Worm (Caenorhabditis elegans) whole organism, L1 larva: ENCODE results near the gene sma-2.
A peak's percentile ranks its signal among the peaks of the same experiment; 100 is the strongest.

Experiments
- C16A3.4 ChIP-seq: fragments of 150-350 bp; optimal IDR thresholded peaks from 2 replicates; lab custom pipeline; 2014; ENCODE audit warnings: missing biosample characterization, missing genetic modification characterization
- aha-1 ChIP-seq: fragments of 150-350 bp; optimal IDR thresholded peaks from 2 replicates; lab custom pipeline; 2014; ENCODE audit warnings: missing biosample characterization, missing genetic modification characterization
- ama-1 ChIP-seq: fragments of 150-350 bp; optimal IDR thresholded peaks from 2 replicates; lab custom pipeline; 2014
- blmp-1 ChIP-seq: fragments of 150-350 bp; optimal IDR thresholded peaks from 2 replicates; lab custom pipeline; 2014; ENCODE audit warnings: missing biosample characterization, missing genetic modification characterization
- ceh-82 ChIP-seq, 3 experiments: fragments of 150-350 bp in 1 of 3; sonication (generic microtip) in 2 of 3; optimal IDR thresholded peaks; 2 replicates each; lab custom pipeline; 2014 to 2017; ENCODE audit warnings: missing biosample characterization in 3 of 3, missing genetic modification characterization in 3 of 3
- ceh-88 ChIP-seq: fragments of 200-800 bp; sonication (Bioruptor generic); IDR thresholded peaks from 2 replicates; pipeline ENCODE4 v1.3.6; 2022; ENCODE audit warnings: missing genetic modification characterization, missing compliant biosample characterization
- dpl-1 ChIP-seq, 3 experiments: fragments of 150-350 bp in 2 of 3; sonication (generic microtip) in 1 of 3; optimal IDR thresholded peaks; 2 replicates each; lab custom pipeline; 2014 to 2017; ENCODE audit warnings: missing biosample characterization in 3 of 3, missing genetic modification characterization in 3 of 3, missing genetic modification reagents in 3 of 3
- efl-3 ChIP-seq: fragments of 200-800 bp; sonication (Bioruptor generic); optimal IDR thresholded peaks from 2 replicates; lab custom pipeline; 2018; ENCODE audit warnings: mild to moderate bottlenecking, missing genetic modification characterization, missing compliant biosample characterization
- egl-27 ChIP-seq, 2 experiments: fragments of 150-350 bp in 1 of 2; sonication (generic microtip); optimal IDR thresholded peaks; 3 replicates each; lab custom pipeline; 2017 to 2018; ENCODE audit warnings: missing biosample characterization in 2 of 2, missing genetic modification characterization in 2 of 2, missing genetic modification reagents in 2 of 2
- elt-2 ChIP-seq: sonication (generic microtip); optimal IDR thresholded peaks from 2 replicates; lab custom pipeline; 2016; ENCODE audit warnings: missing genetic modification characterization, mild to moderate bottlenecking, inconsistent platforms, missing compliant biosample characterization, missing genetic modification reagents
- ets-5 ChIP-seq: fragments of 200-800 bp; sonication (Bioruptor generic); IDR thresholded peaks from 2 replicates; pipeline ENCODE4 v1.3.6; 2022; ENCODE audit warnings: missing genetic modification characterization, missing compliant biosample characterization
- fos-1 ChIP-seq: fragments of 150-350 bp; optimal IDR thresholded peaks from 2 replicates; lab custom pipeline; 2014; ENCODE audit warnings: missing biosample characterization, missing genetic modification characterization
- jun-1 ChIP-seq: fragments of 150-350 bp; optimal IDR thresholded peaks from 2 replicates; lab custom pipeline; 2014; ENCODE audit warnings: missing biosample characterization, missing genetic modification reagents, missing genetic modification characterization
- lin-13 ChIP-seq: fragments of 150-350 bp; optimal IDR thresholded peaks from 2 replicates; lab custom pipeline; 2014; ENCODE audit warnings: missing biosample characterization, missing genetic modification reagents, missing genetic modification characterization
- lin-14 ChIP-seq: fragments of 200-800 bp; sonication (Bioruptor generic); optimal IDR thresholded peaks from 2 replicates; lab custom pipeline; 2018; ENCODE audit warnings: mild to moderate bottlenecking, missing genetic modification characterization, moderate library complexity, missing compliant biosample characterization
- lin-15B ChIP-seq: fragments of 150-350 bp; sonication (generic microtip); optimal IDR thresholded peaks from 3 replicates; lab custom pipeline; 2014; ENCODE audit warnings: missing biosample characterization, missing genetic modification characterization
- lin-35 ChIP-seq, 2 experiments: fragments of 150-350 bp; optimal IDR thresholded peaks; 2 replicates each; lab custom pipeline; 2014; ENCODE audit warnings: missing biosample characterization in 2 of 2, missing genetic modification characterization in 2 of 2, missing genetic modification reagents in 2 of 2
- lsy-2 ChIP-seq, 2 experiments: fragments of 150-350 bp; optimal IDR thresholded peaks; 2 replicates each; lab custom pipeline; 2014; ENCODE audit warnings: missing biosample characterization in 2 of 2, missing genetic modification characterization in 2 of 2
- mdl-1 ChIP-seq, 2 experiments: fragments of 150-350 bp; optimal IDR thresholded peaks; 2 replicates each; lab custom pipeline; 2014 to 2017; ENCODE audit warnings: missing biosample characterization in 2 of 2, missing genetic modification characterization in 2 of 2, inconsistent platforms in 1 of 2
- nhr-11 ChIP-seq: fragments of 150-350 bp; optimal IDR thresholded peaks from 2 replicates; lab custom pipeline; 2014; ENCODE audit warnings: missing biosample characterization, missing genetic modification characterization
- nhr-28 ChIP-seq: fragments of 150-350 bp; optimal IDR thresholded peaks from 2 replicates; lab custom pipeline; 2014; ENCODE audit warnings: missing biosample characterization, missing genetic modification characterization
- nhr-71 ChIP-seq: sonication (generic microtip); optimal IDR thresholded peaks from 2 replicates; lab custom pipeline; 2016; ENCODE audit warnings: mild to moderate bottlenecking, missing genetic modification characterization, moderate library complexity, missing compliant biosample characterization
- nhr-76 ChIP-seq: sonication (generic microtip); optimal IDR thresholded peaks from 2 replicates; lab custom pipeline; 2017; ENCODE audit warnings: missing biosample characterization, missing genetic modification characterization
- nhr-85 ChIP-seq: sonication (generic microtip); peaks from one replicate; lab custom pipeline; 2016; ENCODE audit warnings: missing genetic modification characterization, inconsistent platforms, missing compliant biosample characterization
- pqm-1 ChIP-seq: sonication (generic microtip); optimal IDR thresholded peaks from 3 replicates; lab custom pipeline; 2017; ENCODE audit warnings: missing biosample characterization, missing genetic modification characterization
- sox-4 ChIP-seq: sonication (generic microtip); optimal IDR thresholded peaks from 2 replicates; lab custom pipeline; 2016; ENCODE audit warnings: missing genetic modification characterization, missing compliant biosample characterization
- sptf-1 ChIP-seq: fragments of 150-350 bp; optimal IDR thresholded peaks from 2 replicates; lab custom pipeline; 2014; ENCODE audit warnings: missing biosample characterization, missing genetic modification characterization
- sup-37 ChIP-seq: fragments of 200-800 bp; sonication (Bioruptor generic); optimal IDR thresholded peaks from 2 replicates; lab custom pipeline; 2018; ENCODE audit warnings: mild to moderate bottlenecking, missing genetic modification characterization, missing compliant biosample characterization
- swsn-7 ChIP-seq: sonication (generic microtip); optimal IDR thresholded peaks from 2 replicates; lab custom pipeline; 2016; ENCODE audit warnings: missing genetic modification characterization, missing compliant biosample characterization
- unc-130 ChIP-seq: fragments of 150-350 bp; optimal IDR thresholded peaks from 2 replicates; lab custom pipeline; 2017; ENCODE audit warnings: missing biosample characterization, missing genetic modification characterization, inconsistent platforms
- unc-62 ChIP-seq: fragments of 150-350 bp; optimal IDR thresholded peaks from 2 replicates; lab custom pipeline; 2014; ENCODE audit warnings: missing biosample characterization, missing genetic modification reagents, missing genetic modification characterization
- zip-4 ChIP-seq: fragments of 200-800 bp; sonication (Bioruptor generic); optimal IDR thresholded peaks from 2 replicates; lab custom pipeline; 2018; ENCODE audit warnings: mild to moderate bottlenecking, missing genetic modification characterization, moderate library complexity, missing compliant biosample characterization
- ztf-4 ChIP-seq: fragments of 150-350 bp; optimal IDR thresholded peaks from 2 replicates; lab custom pipeline; 2014; ENCODE audit warnings: missing biosample characterization, missing genetic modification characterization

The sma-2 gene

DNA sequence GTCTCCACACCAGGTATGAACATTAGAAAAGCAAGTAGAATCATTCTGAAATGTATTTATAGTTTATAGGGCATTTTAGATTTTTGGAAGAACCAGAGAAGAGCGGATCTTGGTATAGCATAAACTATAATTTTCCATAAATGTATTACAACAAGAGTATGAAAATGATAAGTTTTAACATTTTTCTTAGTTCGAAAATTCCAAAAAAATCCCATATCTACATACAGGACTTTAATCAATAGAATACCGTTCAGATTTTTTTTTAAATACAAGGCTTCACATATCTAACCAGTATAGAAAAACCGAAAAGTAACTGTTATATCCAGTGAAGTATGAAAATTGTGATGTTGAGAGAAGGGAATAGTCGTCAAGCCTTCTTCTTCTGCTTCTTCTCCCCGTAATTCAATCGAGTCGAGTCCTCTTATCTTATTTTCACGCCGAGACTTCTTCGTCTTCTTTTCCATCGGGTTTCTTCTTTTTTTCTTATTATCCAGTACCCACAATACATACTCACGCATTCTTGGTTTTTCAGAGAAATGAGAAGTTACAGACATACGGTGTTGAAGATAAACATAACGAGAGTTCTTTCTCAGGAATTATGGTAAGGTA is 5.6 kb upstream of the sma-2 start, which contains the start of gene ZK370.6:
TSS of gene ZK370.6 (minus strand) at position 51 of the 609 bp plus-strand sequence.
- TF ChIP-seq lin-14 (GFP tag; lab: Kevin White, UChicago) (peak; percentile 16), ceh-82 (tag; optimal IDR thresholded peaks at IDR 0.05; lab: Kevin White, UChicago) (no peak)

DNA sequence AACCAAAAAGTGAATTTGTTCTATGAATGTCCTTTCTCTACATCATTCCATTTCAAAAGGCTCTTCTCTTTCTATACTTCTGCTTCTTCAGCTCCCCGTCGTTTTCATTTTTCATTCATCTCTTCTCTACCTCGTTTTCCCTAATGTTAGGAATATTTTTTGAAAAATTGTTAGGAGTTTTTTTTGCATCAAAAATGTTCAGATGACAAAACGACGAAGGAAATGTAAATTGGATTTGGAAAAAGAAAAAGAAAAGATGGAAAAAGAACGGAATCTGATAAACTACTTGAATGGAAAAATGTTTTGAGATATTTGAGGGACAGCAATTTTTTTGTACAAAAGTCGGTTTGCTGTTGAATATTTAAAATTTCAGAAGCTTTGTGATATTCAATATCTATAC is 4.7 kb upstream of the sma-2 start:
- TF ChIP-seq swsn-7 (tag; lab: Kevin White, UChicago) (no peak), unc-130 (tag; lab: Kevin White, UChicago) (no peak), ets-5 (GFP tag; lab: Robert Waterston, UW) (no peak), nhr-76 (tag; lab: Kevin White, UChicago) (no peak), lin-14 (GFP tag; lab: Kevin White, UChicago) (peak; percentile 1)
- TF ChIP-seq, all 84 proteins: peak for 1

DNA sequence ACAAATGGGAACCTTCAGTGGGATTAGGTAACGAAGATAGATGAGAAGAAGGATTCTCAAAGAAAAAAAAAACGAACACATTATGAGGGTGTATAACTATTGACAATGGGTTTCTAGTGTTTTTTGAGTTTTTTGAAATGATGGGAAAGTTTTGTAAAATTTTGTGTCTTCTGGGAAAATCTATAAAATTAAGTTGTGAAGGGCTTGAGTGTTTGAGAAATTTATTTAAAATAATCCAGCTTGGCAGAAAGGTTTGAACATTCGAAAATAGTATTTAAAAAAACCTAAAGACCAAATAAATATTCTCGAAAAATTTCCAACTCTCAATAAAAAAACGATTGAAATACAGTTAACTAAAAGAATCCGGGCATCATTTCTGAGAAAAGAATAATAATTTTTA is 4.3 kb upstream of the sma-2 start:
- TF ChIP-seq dpl-1 (GFP tag; optimal IDR thresholded peaks at IDR 0.05; lab: Kevin White, UChicago), result no peak
- TF ChIP-seq zip-4 (GFP tag; lab: Kevin White, UChicago), result no peak
- no peak for TF ChIP-seq sptf-1 (tag; lab: Kevin White, UChicago)
- no peak for TF ChIP-seq blmp-1 (tag; lab: Kevin White, UChicago)
- TF ChIP-seq pqm-1 (tag; lab: Kevin White, UChicago), result no peak
- no peak for TF ChIP-seq sox-4 (tag; lab: Kevin White, UChicago)
- TF ChIP-seq C16A3.4 (tag; lab: Kevin White, UChicago), result no peak
- TF ChIP-seq nhr-85 (tag; lab: Kevin White, UChicago), result no peak
- TF ChIP-seq ama-1, result no peak
- TF ChIP-seq, all 84 proteins: peak for 0

DNA sequence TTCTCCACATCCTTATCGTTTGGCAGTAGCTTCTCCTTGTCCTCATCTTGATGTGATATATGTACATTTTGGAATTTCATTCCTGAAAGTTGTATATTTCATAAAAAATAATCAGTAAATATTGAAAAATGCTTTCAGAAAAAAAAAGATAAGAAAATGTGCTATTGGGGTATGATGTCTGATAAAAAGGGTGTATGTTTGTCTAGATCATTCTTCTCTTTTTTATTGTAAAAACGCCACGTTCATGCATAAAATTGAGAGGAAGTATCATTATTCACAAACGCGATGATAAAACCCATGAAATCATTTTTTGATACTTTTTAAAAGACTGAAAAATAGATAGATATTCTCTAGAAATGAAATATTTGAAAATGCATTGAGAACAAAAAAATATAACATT is 860 bp upstream of the sma-2 start:
- TF ChIP-seq pqm-1 (tag; lab: Kevin White, UChicago) (peak; percentile 68), lin-15B (no peak), ceh-82 (tag; optimal IDR thresholded peaks at IDR 0.05; lab: Kevin White, UChicago) (no peak), lin-14 (GFP tag; lab: Kevin White, UChicago) (peak; percentile 18), mdl-1 (tag; optimal IDR thresholded peaks at IDR 0.05; lab: Kevin White, UChicago) (no peak), elt-2 (tag; lab: Kevin White, UChicago) (peak; percentile 85), jun-1 (tag; lab: Kevin White, UChicago) (peak; percentile 28)

ce11 chrIII:8750606-8751005 is 1.1 kb downstream of the sma-2 start, which contains the start of gene ugtp-1:
TSS of gene ugtp-1 (minus strand) at chrIII:8750706.
- TF ChIP-seq egl-27 (tag; optimal IDR thresholded peaks at IDR 0.05; lab: Kevin White, UChicago) (no peak), sup-37 (GFP tag; lab: Kevin White, UChicago) (no peak), lin-35 (GFP tag; optimal IDR thresholded peaks at IDR 0.05; lab: Kevin White, UChicago) (no peak), blmp-1 (tag; lab: Kevin White, UChicago) (no peak), ztf-4 (tag; lab: Kevin White, UChicago) (no peak), nhr-28 (no peak), jun-1 (tag; lab: Kevin White, UChicago) (no peak), ceh-82 (tag; optimal IDR thresholded peaks at IDR 0.05; lab: Kevin White, UChicago) (no peak), unc-130 (tag; lab: Kevin White, UChicago) (no peak), efl-3 (GFP tag; lab: Kevin White, UChicago) (no peak), lin-13 (GFP tag; lab: Kevin White, UChicago) (no peak), unc-62 (GFP tag; lab: Kevin White, UChicago) (no peak), ceh-88 (GFP tag; lab: Robert Waterston, UW) (no peak), lsy-2 (tag; optimal IDR thresholded peaks at IDR 0.05; lab: Kevin White, UChicago) (no peak), fos-1 (tag; lab: Kevin White, UChicago) (no peak), nhr-71 (no peak), sox-4 (tag; lab: Kevin White, UChicago) (no peak), aha-1 (tag; lab: Kevin White, UChicago) (no peak), nhr-11 (tag; lab: Kevin White, UChicago) (no peak)
